Worm (Caenorhabditis elegans) whole organism, L4 larva: ENCODE measurements around the gene C18H9.6.

Source experiments
- ZK546.5 ChIP-seq, 2 experiments: sonication (generic microtip); optimal IDR thresholded peaks; 2 replicates each; lab custom pipeline; 2017; ENCODE audit warnings: missing biosample characterization in 2 of 2, missing genetic modification characterization in 2 of 2
- daf-8 ChIP-seq: fragments of 200-800 bp; sonication (Bioruptor generic); IDR thresholded peaks from 2 replicates; pipeline ENCODE4 v1.3.6; 2022; ENCODE audit warnings: missing genetic modification characterization, missing compliant biosample characterization
- hif-1 ChIP-seq, 2 experiments: sonication (generic microtip); optimal IDR thresholded peaks; 2 replicates each; lab custom pipeline; 2016 to 2017; ENCODE audit warnings: missing compliant biosample characterization in 2 of 2, missing genetic modification characterization in 2 of 2, missing genetic modification reagents in 2 of 2, missing genotype in 2 of 2, mild to moderate bottlenecking in 1 of 2
- nhr-76 ChIP-seq: fragments of 150-350 bp; optimal IDR thresholded peaks from 2 replicates; lab custom pipeline; 2014; ENCODE audit warnings: missing biosample characterization, missing genetic modification characterization
- tag-97 ChIP-seq: fragments of 200-800 bp; sonication (Bioruptor generic); IDR thresholded peaks from 2 replicates; pipeline ENCODE4 v1.3.6; 2022; ENCODE audit warnings: missing genetic modification characterization, missing compliant biosample characterization
- unc-39 ChIP-seq: sonication (generic microtip); optimal IDR thresholded peaks from 2 replicates; lab custom pipeline; 2017; ENCODE audit warnings: missing biosample characterization, missing genetic modification characterization

DNA sequence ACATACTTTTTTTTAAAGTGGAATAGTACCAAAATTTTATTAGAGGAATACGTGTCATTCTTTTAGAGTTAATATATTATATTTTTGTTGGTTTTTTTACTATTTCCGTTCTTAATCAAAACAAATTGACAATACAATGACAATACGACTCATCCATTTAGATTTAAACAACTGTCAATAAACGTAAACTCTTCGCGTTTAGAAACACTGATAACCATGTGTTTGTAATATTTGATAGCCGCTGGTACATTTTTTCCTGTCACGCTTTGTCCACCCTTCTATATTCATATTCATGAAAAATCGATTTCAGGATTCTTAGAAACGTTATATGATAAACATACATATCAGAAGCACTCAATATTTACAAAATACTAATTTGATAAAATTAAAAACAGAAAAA lies 37.6 kb downstream of the C18H9.6 start:
- no peak for TF ChIP-seq nhr-76 (tag; lab: Kevin White, UChicago)
- no peak for TF ChIP-seq tag-97 (GFP tag; lab: Robert Waterston, UW)
- TF ChIP-seq ZK546.5 (tag; optimal IDR thresholded peaks at IDR 0.05; lab: Kevin White, UChicago) = no peak
- no peak for TF ChIP-seq unc-39
- TF ChIP-seq hif-1 (tag; optimal IDR thresholded peaks at IDR 0.05; lab: Kevin White, UChicago) = no peak
- no peak for TF ChIP-seq daf-8 (GFP tag; lab: Robert Waterston, UW)
